Fruit fly (Drosophila melanogaster): Measurements from ENCODE around the gene mtg.
A peak's percentile ranks its signal among the peaks of the same experiment; 100 is the strongest.

Gene mtg

DNA sequence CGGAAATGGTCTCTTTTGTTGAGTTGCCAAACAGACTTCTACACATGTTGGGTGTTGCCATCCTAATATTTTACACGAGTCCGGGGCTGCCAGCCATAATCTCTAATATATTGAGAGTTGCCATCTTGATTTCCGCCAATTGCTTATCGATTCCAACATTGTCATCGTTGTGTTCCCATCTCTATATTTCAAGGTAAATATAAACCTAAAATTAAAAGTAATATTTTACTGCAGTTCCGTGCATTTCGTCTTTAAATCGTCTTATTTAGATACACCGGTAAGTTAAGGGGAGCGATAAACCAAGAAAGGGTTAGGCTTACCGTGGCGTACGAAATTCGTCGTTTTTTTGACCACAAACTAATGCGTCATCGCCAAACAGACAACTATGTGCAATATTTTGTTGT, 16.9 kb upstream of the mtg start, which contains the start of gene PolI (continued):
- TF ChIP-seq CG3065 (GFP tag; optimal IDR thresholded peaks at IDR 0.05) (no peak), CG1603 (tag; optimal IDR thresholded peaks at IDR 0.05) (peak; percentile 74), Ets65A (GFP tag) (peak; percentile 95), zfh2 (GFP tag; optimal IDR thresholded peaks at IDR 0.05) (peak; percentile 54), Sry-δ (GFP tag; optimal IDR thresholded peaks at IDR 0.05) (peak; percentile 93), insv (GFP tag; optimal IDR thresholded peaks at IDR 0.05) (peak in 1 of 2 experiments; percentile 65), fd3F (GFP tag; optimal IDR thresholded peaks at IDR 0.05) (no peak), CkIIα-i1 (GFP tag; IDR thresholded peaks at IDR 0.05) (no peak), NC2α (GFP tag; optimal IDR thresholded peaks at IDR 0.05) (peak; percentile 20), oc (tag; optimal IDR thresholded peaks at IDR 0.05) (peak; percentile 7), Dek (tag; optimal IDR thresholded peaks at IDR 0.05) (peak; percentile 60), Fer2 (tag; optimal IDR thresholded peaks at IDR 0.05) (no peak), CG10543 (GFP tag; optimal IDR thresholded peaks at IDR 0.05) (peak; percentile 41), Awh (GFP tag; IDR thresholded peaks at IDR 0.05) (no peak), CG8290 (GFP tag; optimal IDR thresholded peaks at IDR 0.05) (no peak), CG8290 (tag; optimal IDR thresholded peaks at IDR 0.05) (peak in 1 of 2 experiments; percentile 72), ap (GFP tag; IDR thresholded peaks at IDR 0.05) (no peak), Eip74EF (GFP tag; optimal IDR thresholded peaks at IDR 0.05) (peak in 1 of 2 experiments; percentile 7), CG6683 (GFP tag; optimal IDR thresholded peaks at IDR 0.05) (no peak), CG15514 (GFP tag; optimal IDR thresholded peaks at IDR 0.05) (peak; percentile 80), NK7.1 (GFP tag; optimal IDR thresholded peaks at IDR 0.05) (no peak), bcd (GFP tag; optimal IDR thresholded peaks at IDR 0.05) (peak; percentile 31), pfk (GFP tag; optimal IDR thresholded peaks at IDR 0.05) (no peak), CG13287 (GFP tag; IDR thresholded peaks at IDR 0.05; ENCODE audit: partially characterized antibody) (peak; percentile 64), CG4424 (GFP tag; optimal IDR thresholded peaks at IDR 0.05) (peak; percentile 32), sens (GFP tag) (peak; percentile 70), Opbp (GFP tag; IDR thresholded peaks at IDR 0.05; ENCODE audit: partially characterized antibody) (peak; percentile 59; the same call in 2 of the 3 replicates), CG8944 (GFP tag; optimal IDR thresholded peaks at IDR 0.05) (no peak), grau (tag; optimal IDR thresholded peaks at IDR 0.05) (peak; percentile 12), CG30431 (GFP tag; optimal IDR thresholded peaks at IDR 0.05) (no peak), CG11560 (tag; IDR thresholded peaks at IDR 0.05) (no peak), gro (GFP tag; optimal IDR thresholded peaks at IDR 0.05) (peak; percentile 81), dmrt99B (tag; optimal IDR thresholded peaks at IDR 0.05) (no peak), Nf-YC (tag; optimal IDR thresholded peaks at IDR 0.05) (peak; percentile 37), jumu (GFP tag; optimal IDR thresholded peaks at IDR 0.05) (peak; percentile 28), CG2712 (tag; optimal IDR thresholded peaks at IDR 0.05) (peak; percentile 28), ranshi (GFP tag; IDR thresholded peaks at IDR 0.05) (no peak), CG1024 (GFP tag; IDR thresholded peaks at IDR 0.05) (no peak), CHES-1-like (GFP tag; optimal IDR thresholded peaks at IDR 0.05) (peak; percentile 27), CG15479 (GFP tag; optimal IDR thresholded peaks at IDR 0.05) (peak; percentile 37), CG3838 (GFP tag; optimal IDR thresholded peaks at IDR 0.05) (peak; percentile 6), CG14441 (GFP tag; IDR thresholded peaks at IDR 0.05) (0 out of 2 replicates have a peak, but pooled peaks have one; percentile 15), CG12155 (GFP tag; optimal IDR thresholded peaks at IDR 0.05) (peak; percentile 39), danr (GFP tag; IDR thresholded peaks at IDR 0.05) (no peak), zen2 (GFP tag; IDR thresholded peaks at IDR 0.05; ENCODE audit: partially characterized antibody) (no peak), ham (GFP tag; IDR thresholded peaks at IDR 0.05) (no peak), CG8924 (tag; optimal IDR thresholded peaks at IDR 0.05) (peak; percentile 2), NfI (GFP tag; optimal IDR thresholded peaks at IDR 0.05) (peak; percentile 26), hth (optimal IDR thresholded peaks at IDR 0.05) (no peak), CG18764 (GFP tag; optimal IDR thresholded peaks at IDR 0.05) (no peak), sna (GFP tag; IDR thresholded peaks at IDR 0.05; ENCODE audit: partially characterized antibody) (peak; percentile 28; the same call in 1 of the 2 replicates), CG10321 (GFP tag; IDR thresholded peaks at IDR 0.05) (no peak)

Measured in whole organism, embryonic.